Fruit fly (Drosophila melanogaster): ENCODE results near the gene Fmr1.

DNA sequence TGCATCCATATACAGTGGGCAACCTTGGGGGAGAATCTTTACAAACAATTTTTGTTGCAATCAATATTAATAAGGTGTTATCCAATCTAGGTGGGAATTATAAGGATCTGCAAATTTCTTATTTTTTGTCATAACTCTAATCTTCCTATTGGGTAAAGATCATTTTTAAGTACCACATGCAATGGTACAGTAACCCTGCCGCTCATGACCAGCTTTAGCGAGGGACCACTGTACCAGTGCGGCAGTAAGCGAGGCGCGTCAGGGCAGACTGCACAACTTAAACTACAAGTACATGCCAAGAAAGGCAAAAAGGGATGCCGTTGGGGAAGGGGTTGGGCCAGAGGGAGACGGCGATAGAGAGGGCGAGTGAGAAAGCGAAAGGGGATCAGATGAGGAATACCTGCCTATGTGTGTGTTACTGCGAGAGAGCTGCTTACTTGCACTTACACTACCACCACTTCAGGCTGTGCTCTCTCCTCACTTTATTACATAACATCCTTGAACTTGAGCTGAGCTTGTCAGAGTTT is 27.3 kb downstream of the Fmr1 start:
- TF ChIP-seq Jra (GFP tag; optimal IDR thresholded peaks at IDR 0.05) (peak; percentile 57), lola (GFP tag; optimal IDR thresholded peaks at IDR 0.05) (no peak)
